Fruit fly (Drosophila melanogaster) whole organism, prepupa: Measurements from ENCODE around the gene Mst89B.

Experiments used
- Blimp-1 ChIP-seq: fragments of 200-800 bp; sonication (Bioruptor generic); optimal IDR thresholded peaks from 3 replicates; lab custom pipeline; 2017; ENCODE audit warnings: missing biosample characterization, missing genetic modification characterization, mild to moderate bottlenecking, moderate library complexity, missing genetic modification reagents
- CG10631 ChIP-seq: fragments of 200-800 bp; sonication (Bioruptor generic); optimal IDR thresholded peaks from 2 replicates; lab custom pipeline; 2016; ENCODE audit warnings: missing biosample characterization, missing genetic modification characterization
- CG11294 ChIP-seq: fragments of 200-800 bp; sonication (Bioruptor generic); IDR thresholded peaks from 2 replicates; pipeline ENCODE4 v1.3.6; 2022; ENCODE audit warnings: missing biosample characterization, missing genetic modification characterization
- CG1621 ChIP-seq: fragments of 200-800 bp; sonication (Bioruptor generic); optimal IDR thresholded peaks from 3 replicates; lab custom pipeline; 2018; ENCODE audit warnings: missing biosample characterization, mild to moderate bottlenecking, missing genetic modification characterization
- CG34406 ChIP-seq: fragments of 200-800 bp; sonication (Bioruptor generic); optimal IDR thresholded peaks from 3 replicates; lab custom pipeline; 2016; ENCODE audit warnings: missing biosample characterization, missing genetic modification characterization
- CG3919 ChIP-seq: fragments of 200-800 bp; sonication (Bioruptor generic); optimal IDR thresholded peaks from 3 replicates; lab custom pipeline; 2016; ENCODE audit warnings: missing biosample characterization, missing genetic modification characterization
- CG4318 ChIP-seq: fragments of 200-800 bp; sonication (Bioruptor generic); optimal IDR thresholded peaks from 3 replicates; lab custom pipeline; 2017; ENCODE audit warnings: missing biosample characterization, mild to moderate bottlenecking, missing genetic modification characterization
- CG6163 ChIP-seq: fragments of 200-800 bp; sonication (Bioruptor generic); IDR thresholded peaks from 3 replicates; pipeline ENCODE4 v1.3.6; 2022; ENCODE audit warnings: missing biosample characterization, missing genetic modification characterization
- CG6276 ChIP-seq: fragments of 200-800 bp; sonication (Bioruptor generic); optimal IDR thresholded peaks from 2 replicates; lab custom pipeline; 2017; ENCODE audit warnings: missing biosample characterization, mild to moderate bottlenecking, missing genetic modification characterization
- CG6808 ChIP-seq: fragments of 200-800 bp; sonication (Bioruptor generic); optimal IDR thresholded peaks from 3 replicates; lab custom pipeline; 2017; ENCODE audit warnings: missing biosample characterization, missing genetic modification characterization, mild to moderate bottlenecking, moderate library complexity, missing genetic modification reagents
- CG6854 ChIP-seq: fragments of 200-800 bp; sonication (Bioruptor generic); optimal IDR thresholded peaks from 2 replicates; lab custom pipeline; 2017; ENCODE audit warnings: missing biosample characterization, mild to moderate bottlenecking, missing genetic modification characterization
- CG8632 ChIP-seq: fragments of 200-800 bp; sonication (Bioruptor generic); optimal IDR thresholded peaks from 3 replicates; lab custom pipeline; 2016; ENCODE audit warnings: missing biosample characterization, missing genetic modification characterization
- Eip75B ChIP-seq: fragments of 200-800 bp; sonication (Bioruptor generic); optimal IDR thresholded peaks from 3 replicates; lab custom pipeline; 2016; ENCODE audit warnings: missing biosample characterization, missing genetic modification characterization
- Eip78C ChIP-seq: fragments of 200-800 bp; sonication (Bioruptor generic); peaks from one replicate; lab custom pipeline; 2016; ENCODE audit warnings: missing biosample characterization, missing genetic modification characterization
- Ets21C ChIP-seq: fragments of 200-800 bp; sonication (Bioruptor generic); optimal IDR thresholded peaks from 3 replicates; lab custom pipeline; 2016; ENCODE audit warnings: missing biosample characterization, missing genetic modification characterization
- Ets96B ChIP-seq: fragments of 200-800 bp; optimal IDR thresholded peaks from 2 replicates; lab custom pipeline; 2019; ENCODE audit warnings: missing biosample characterization, mild to moderate bottlenecking, missing genetic modification characterization, moderate library complexity
- Gug ChIP-seq: fragments of 200-800 bp; sonication (Bioruptor generic); IDR thresholded peaks from 2 replicates; pipeline ENCODE4 v1.3.6; 2022; ENCODE audit warnings: missing biosample characterization, missing genetic modification characterization
- Hr38 ChIP-seq: sonication (Bioruptor generic); optimal IDR thresholded peaks from 2 replicates; lab custom pipeline; 2016; ENCODE audit warnings: missing biosample characterization, missing genetic modification characterization
- Hr39 ChIP-seq: fragments of 200-800 bp; sonication (Bioruptor generic); optimal IDR thresholded peaks from 2 replicates; lab custom pipeline; 2016; ENCODE audit warnings: missing biosample characterization, missing genetic modification characterization
- Lpt ChIP-seq: fragments of 200-800 bp; sonication (Bioruptor generic); optimal IDR thresholded peaks from 3 replicates; lab custom pipeline; 2016; ENCODE audit warnings: missing biosample characterization, missing genetic modification characterization
- Met ChIP-seq: fragments of 200-800 bp; sonication (Bioruptor generic); optimal IDR thresholded peaks from 3 replicates; lab custom pipeline; 2016; ENCODE audit warnings: missing biosample characterization, missing genetic modification characterization
- OdsH ChIP-seq: fragments of 200-800 bp; sonication (Bioruptor generic); optimal IDR thresholded peaks from 3 replicates; lab custom pipeline; 2016; ENCODE audit warnings: missing biosample characterization, missing genetic modification characterization
- Smox ChIP-seq: fragments of 200-800 bp; sonication (Bioruptor generic); optimal IDR thresholded peaks from 3 replicates; lab custom pipeline; 2016; ENCODE audit warnings: missing biosample characterization, missing genetic modification characterization
- Sox14 ChIP-seq: fragments of 200-800 bp; sonication (Bioruptor generic); optimal IDR thresholded peaks from 3 replicates; lab custom pipeline; 2016; ENCODE audit warnings: missing biosample characterization, missing genetic modification characterization
- achi ChIP-seq: fragments of 200-800 bp; sonication (Bioruptor generic); optimal IDR thresholded peaks from 3 replicates; lab custom pipeline; 2016; ENCODE audit warnings: missing biosample characterization, missing genetic modification characterization
- acj6 ChIP-seq: fragments of 200-800 bp; sonication (Bioruptor generic); optimal IDR thresholded peaks from 3 replicates; lab custom pipeline; 2016; ENCODE audit warnings: missing biosample characterization, missing genetic modification characterization
- eg ChIP-seq: fragments of 200-800 bp; sonication (Bioruptor generic); IDR thresholded peaks from 3 replicates; pipeline ENCODE4 v1.3.6; 2022; ENCODE audit warnings: missing biosample characterization, missing genetic modification characterization
- fd59A ChIP-seq: fragments of 200-800 bp; sonication (Bioruptor generic); optimal IDR thresholded peaks from 2 replicates; lab custom pipeline; 2017; ENCODE audit warnings: missing biosample characterization, mild to moderate bottlenecking, missing genetic modification characterization, missing genetic modification reagents
- fd85E ChIP-seq: fragments of 200-800 bp; sonication (Bioruptor generic); optimal IDR thresholded peaks from 3 replicates; lab custom pipeline; 2016; ENCODE audit warnings: missing biosample characterization, missing genetic modification characterization
- fkh ChIP-seq: fragments of 200-800 bp; sonication (Bioruptor generic); optimal IDR thresholded peaks from 3 replicates; lab custom pipeline; 2017; ENCODE audit warnings: missing biosample characterization, mild to moderate bottlenecking, missing genetic modification characterization, moderate library complexity
- lz ChIP-seq: fragments of 200-800 bp; sonication (Bioruptor generic); optimal IDR thresholded peaks from 3 replicates; lab custom pipeline; 2016; ENCODE audit warnings: missing biosample characterization, missing genetic modification characterization
- net ChIP-seq: fragments of 200-800 bp; sonication (Bioruptor generic); optimal IDR thresholded peaks from 3 replicates; lab custom pipeline; 2016; ENCODE audit warnings: missing biosample characterization, missing genetic modification characterization
- pdm3 ChIP-seq: fragments of 200-800 bp; sonication (Bioruptor generic); optimal IDR thresholded peaks from 3 replicates; lab custom pipeline; 2016; ENCODE audit warnings: missing biosample characterization, missing genetic modification characterization
- salr ChIP-seq, 2 experiments: fragments of 200-800 bp; sonication (Bioruptor generic); optimal IDR thresholded peaks; 3 replicates each; lab custom pipeline; 2016 to 2018; ENCODE audit warnings: missing biosample characterization in 2 of 2, missing genetic modification characterization in 2 of 2, mild to moderate bottlenecking in 1 of 2
- ss ChIP-seq, 2 experiments: fragments of 200-800 bp; sonication (Bioruptor generic); optimal IDR thresholded peaks; 2 replicates in 1 of 2; 3 replicates in 1 of 2; lab custom pipeline; 2017 to 2018; ENCODE audit warnings: mild to moderate bottlenecking in 2 of 2, missing biosample characterization in 2 of 2, missing genetic modification characterization in 2 of 2, moderate library complexity in 1 of 2
- svp ChIP-seq: fragments of 200-800 bp; sonication (Bioruptor generic); peaks from one replicate; lab custom pipeline; 2016; ENCODE audit warnings: missing biosample characterization, missing genetic modification characterization
- topi ChIP-seq: fragments of 200-800 bp; sonication (Bioruptor generic); optimal IDR thresholded peaks from 3 replicates; lab custom pipeline; 2016; ENCODE audit warnings: missing biosample characterization, missing genetic modification characterization

The Mst89B gene

DNA sequence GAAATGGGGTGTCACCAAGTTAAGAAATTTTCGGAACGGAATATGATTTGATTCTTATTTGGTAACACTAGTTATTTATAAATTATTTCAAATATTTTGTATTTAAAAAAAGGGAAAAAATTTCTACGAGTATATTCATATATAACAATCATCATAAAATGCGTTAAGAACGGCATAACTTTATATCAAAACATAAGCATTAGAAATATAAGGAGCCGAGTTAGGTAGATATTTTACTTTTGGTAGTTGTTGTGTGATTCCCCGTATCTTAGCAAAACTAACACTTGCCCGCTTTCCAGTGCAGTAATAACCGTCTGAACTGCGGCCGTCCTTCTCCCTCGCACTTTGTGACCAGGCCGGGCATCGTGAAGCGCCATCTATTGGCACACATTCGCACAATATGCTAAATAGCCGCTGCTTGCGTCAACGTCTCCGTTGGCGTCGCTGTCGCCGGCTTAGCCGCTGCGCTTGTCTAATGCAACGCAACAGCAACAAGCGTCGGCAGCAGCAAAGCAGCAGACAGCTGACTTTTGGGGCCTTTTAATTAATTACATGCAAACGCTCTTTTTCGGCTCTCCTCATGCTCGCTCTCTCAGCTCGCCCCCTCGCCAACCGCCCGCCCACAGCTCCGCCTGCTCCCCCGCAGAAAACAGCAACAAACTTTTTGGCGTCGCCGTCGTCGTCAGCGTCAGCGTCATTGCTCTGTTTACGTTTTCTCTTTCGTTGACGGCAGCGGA is 22.4 kb upstream of the Mst89B start (continued):
- no peak for TF ChIP-seq Lpt
- no peak for TF ChIP-seq achi (GFP tag; lab: Kevin White, UChicago)
- TF ChIP-seq OdsH: peak; percentile 41
- TF ChIP-seq lz: no peak
- TF ChIP-seq svp (GFP tag; lab: Kevin White, UChicago): peak; percentile 55
- TF ChIP-seq acj6 (GFP tag; lab: Kevin White, UChicago): peak; percentile 29
- TF ChIP-seq Smox (GFP tag; lab: Kevin White, UChicago): no peak
- no peak for TF ChIP-seq Hr39 (GFP tag; lab: Kevin White, UChicago)
- TF ChIP-seq Eip75B (GFP tag; lab: Kevin White, UChicago): no peak
- TF ChIP-seq Hr38 (GFP tag; lab: Kevin White, UChicago): no peak
- TF ChIP-seq CG8632 (GFP tag; lab: Kevin White, UChicago): no peak
- TF ChIP-seq ss (GFP tag; optimal IDR thresholded peaks at IDR 0.05; lab: Kevin White, UChicago): no peak
- TF ChIP-seq CG6854 (GFP tag; lab: Kevin White, UChicago): peak; percentile 33
- TF ChIP-seq, all 60 proteins: peak for 24

DNA sequence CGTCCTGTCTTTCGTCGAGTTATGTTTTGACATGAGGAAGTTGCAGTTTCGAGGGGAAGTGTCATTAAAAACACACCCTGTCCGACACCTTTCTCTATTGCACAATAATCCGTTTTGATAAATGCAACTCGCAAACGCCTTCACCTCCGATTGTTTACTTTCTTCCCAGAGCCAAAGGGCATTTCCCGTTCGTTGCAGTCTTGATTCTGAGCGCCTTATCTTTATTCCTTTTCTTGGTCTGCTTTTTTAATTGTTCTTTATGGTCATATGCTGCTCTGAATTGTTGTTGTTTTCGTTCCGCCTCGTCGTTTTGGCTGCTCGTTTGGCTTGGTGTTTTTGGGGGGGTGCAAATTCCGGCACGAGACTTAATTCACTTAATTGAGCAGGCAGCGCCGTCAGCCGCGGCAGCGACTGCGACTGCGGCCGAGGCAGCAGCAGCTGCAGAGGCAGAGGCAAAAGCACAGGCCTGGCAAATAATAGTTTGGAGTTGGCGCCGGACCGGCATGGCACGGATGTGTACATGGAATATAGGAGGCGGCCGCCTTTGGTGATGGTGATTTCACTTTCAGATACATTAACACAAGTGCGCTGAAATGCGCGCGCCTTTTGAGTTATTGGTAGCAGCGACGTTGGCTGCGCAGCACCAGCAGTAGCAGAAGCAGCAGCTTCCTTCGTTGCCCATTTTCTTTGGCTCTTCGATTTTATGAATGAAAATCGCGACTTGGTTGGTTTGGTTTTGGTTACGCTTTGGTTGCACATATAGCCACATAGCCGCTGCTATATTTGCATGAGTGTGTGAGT is 21.3 kb upstream of the Mst89B start:
- TF ChIP-seq Met (GFP tag; lab: Kevin White, UChicago) (peak; percentile 10), svp (GFP tag; lab: Kevin White, UChicago) (peak; percentile 92), topi (no peak), fd59A (GFP tag; lab: Kevin White, UChicago) (no peak), fd85E (GFP tag; lab: Kevin White, UChicago) (no peak), achi (GFP tag; lab: Kevin White, UChicago) (no peak), CG4318 (GFP tag; lab: Kevin White, UChicago) (no peak), Eip75B (GFP tag; lab: Kevin White, UChicago) (no peak), eg (GFP tag; lab: Robert Waterston, UW) (peak; percentile 49; the same call in 1 of the 3 replicates), CG6276 (GFP tag; lab: Kevin White, UChicago) (no peak), Gug (GFP tag; lab: Robert Waterston, UW) (no peak), Ets21C (GFP tag; lab: Kevin White, UChicago) (no peak), Blimp-1 (peak; percentile 49), CG6854 (GFP tag; lab: Kevin White, UChicago) (peak; percentile 16), Eip78C (GFP tag; lab: Kevin White, UChicago) (peak; percentile 36), Hr38 (GFP tag; lab: Kevin White, UChicago) (no peak), CG3919 (GFP tag; lab: Kevin White, UChicago) (no peak), net (GFP tag; lab: Kevin White, UChicago) (no peak)

DNA sequence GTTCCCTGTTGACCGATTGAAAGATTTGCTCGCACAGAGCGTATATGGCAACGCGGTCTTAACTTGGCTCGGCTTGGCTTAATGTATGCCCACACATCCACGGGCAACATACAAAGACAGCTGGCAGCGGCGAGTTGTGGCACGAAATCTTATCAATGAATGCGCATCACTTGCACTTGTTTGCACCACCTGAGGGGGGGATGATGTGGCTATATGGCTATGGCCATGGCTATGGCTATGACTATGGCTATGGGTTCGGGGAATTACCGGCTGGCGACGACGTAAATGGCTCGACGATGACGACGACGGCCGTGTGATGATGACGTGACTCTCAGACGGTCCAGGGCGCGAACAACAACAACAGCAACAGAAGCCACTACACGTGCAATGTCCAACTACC is 19.8 kb upstream of the Mst89B start:
- TF ChIP-seq Eip78C (GFP tag; lab: Kevin White, UChicago) (peak; percentile 28), ss (GFP tag; optimal IDR thresholded peaks at IDR 0.05; lab: Kevin White, UChicago) (peak in 1 of 2 experiments; percentile 34), net (GFP tag; lab: Kevin White, UChicago) (no peak)

dm6 chr3R:16247609-16248499 is 19.0 kb upstream of the Mst89B start:
- peak; percentile 47 for TF ChIP-seq fkh
- peak; percentile 79 for TF ChIP-seq eg (GFP tag; lab: Robert Waterston, UW)
- peak; percentile 91 for TF ChIP-seq CG3919 (GFP tag; lab: Kevin White, UChicago)
- TF ChIP-seq salr (GFP tag; optimal IDR thresholded peaks at IDR 0.05; lab: Kevin White, UChicago): peak in 1 of 2 experiments; percentile 58
- peak; percentile 77 for TF ChIP-seq topi
- peak; percentile 37 for TF ChIP-seq Smox (GFP tag; lab: Kevin White, UChicago)
- TF ChIP-seq CG11294 (GFP tag; lab: Robert Waterston, UW): peak; percentile 75
- TF ChIP-seq OdsH: peak; percentile 74
- TF ChIP-seq CG10631 (GFP tag; lab: Kevin White, UChicago): peak; percentile 49
- TF ChIP-seq CG8632 (GFP tag; lab: Kevin White, UChicago): peak; percentile 30
- TF ChIP-seq pdm3: peak; percentile 65
- TF ChIP-seq Sox14 (GFP tag; lab: Kevin White, UChicago): peak; percentile 39
- peak; percentile 61 for TF ChIP-seq CG34406 (GFP tag; lab: Kevin White, UChicago)
- TF ChIP-seq net (GFP tag; lab: Kevin White, UChicago): peak; percentile 58
- peak; percentile 87 for TF ChIP-seq CG6808 (GFP tag; lab: Kevin White, UChicago)
- TF ChIP-seq Met (GFP tag; lab: Kevin White, UChicago): peak; percentile 65
- TF ChIP-seq CG6854 (GFP tag; lab: Kevin White, UChicago): peak; percentile 67
- peak; percentile 36 for TF ChIP-seq Ets21C (GFP tag; lab: Kevin White, UChicago)
- TF ChIP-seq CG6163 (GFP tag; lab: Robert Waterston, UW): peak; percentile 77; the same call in 2 of the 3 replicates
- TF ChIP-seq CG4318 (GFP tag; lab: Kevin White, UChicago): peak; percentile 73
- peak; percentile 86 for TF ChIP-seq Lpt
- TF ChIP-seq CG1621: peak; percentile 16
- peak; percentile 70 for TF ChIP-seq Ets96B (tag; lab: Kevin White, UChicago)
- peak; percentile 56 for TF ChIP-seq fd85E (GFP tag; lab: Kevin White, UChicago)
- peak in 1 of 2 experiments; percentile 81 for TF ChIP-seq ss (GFP tag; optimal IDR thresholded peaks at IDR 0.05; lab: Kevin White, UChicago)
